Fruit fly (Drosophila melanogaster) whole organism, wandering third instar larva: ENCODE results near the gene CG4045.

Experiments used
- Abd-B ChIP-seq: fragments of >200 bp; optimal IDR thresholded peaks from 2 replicates; lab custom pipeline; 2017; ENCODE audit warnings: missing biosample characterization, missing genetic modification characterization
- CG32264 ChIP-seq: fragments of 200-800 bp; sonication (Bioruptor generic); optimal IDR thresholded peaks from 2 replicates; lab custom pipeline; 2016; ENCODE audit warnings: missing biosample characterization, missing genetic modification characterization
- CG9705 ChIP-seq: fragments of 200-800 bp; sonication (Bioruptor generic); optimal IDR thresholded peaks from 2 replicates; lab custom pipeline; 2018; ENCODE audit warnings: missing biosample characterization, mild to moderate bottlenecking, missing genetic modification characterization
- CrebA ChIP-seq: fragments of 200-800 bp; sonication (Bioruptor generic); optimal IDR thresholded peaks from 2 replicates; lab custom pipeline; 2016; ENCODE audit warnings: missing biosample characterization, mild to moderate bottlenecking, missing genetic modification characterization, borderline replicate concordance
- Dfd ChIP-seq: fragments of >200 bp; optimal IDR thresholded peaks from 2 replicates; lab custom pipeline; 2017; ENCODE audit warnings: missing biosample characterization, missing genetic modification characterization
- Dif ChIP-seq: fragments of 200-275, 200-300 bp; sonication (Bioruptor generic); optimal IDR thresholded peaks from 2 replicates; lab custom pipeline; 2018; ENCODE audit warnings: missing biosample characterization, missing genetic modification characterization; ENCODE audit not compliant: partially characterized antibody
- GATAd ChIP-seq: sonication (Bioruptor generic); optimal IDR thresholded peaks from 2 replicates; lab custom pipeline; 2016; ENCODE audit warnings: missing biosample characterization, missing genetic modification characterization
- HLH106 ChIP-seq: fragments of 200-800 bp; optimal IDR thresholded peaks from 3 replicates; lab custom pipeline; 2019; ENCODE audit warnings: missing biosample characterization, mild to moderate bottlenecking, missing genetic modification characterization, moderate library complexity
- Hnf4 ChIP-seq: fragments of 200-800 bp; sonication (Bioruptor generic); optimal IDR thresholded peaks from 2 replicates; lab custom pipeline; 2016; ENCODE audit warnings: missing biosample characterization, mild to moderate bottlenecking, missing genetic modification characterization
- Hr78 ChIP-seq: fragments of >200 bp; optimal IDR thresholded peaks from 2 replicates; lab custom pipeline; 2017; ENCODE audit warnings: missing biosample characterization, missing genetic modification characterization
- Hr83 ChIP-seq: fragments of 200-300 bp; sonication (Bioruptor generic); optimal IDR thresholded peaks from 2 replicates; lab custom pipeline; 2016; ENCODE audit warnings: missing biosample characterization, mild to moderate bottlenecking, missing genetic modification characterization, moderate library complexity; ENCODE audit not compliant: poor library complexity, severe bottlenecking
- Jra ChIP-seq: sonication (Bioruptor generic); optimal IDR thresholded peaks from 2 replicates; lab custom pipeline; 2016; ENCODE audit warnings: missing biosample characterization, missing genetic modification characterization
- Mio ChIP-seq: sonication (Bioruptor generic); optimal IDR thresholded peaks from 2 replicates; lab custom pipeline; 2016; ENCODE audit warnings: missing biosample characterization, missing genetic modification characterization
- Myc ChIP-seq: fragments of >200 bp; optimal IDR thresholded peaks from 2 replicates; lab custom pipeline; 2017
- N ChIP-seq: fragments of >200 bp; optimal IDR thresholded peaks from 2 replicates; lab custom pipeline; 2018; ENCODE audit warnings: missing biosample characterization, missing external identifiers, missing genetic modification characterization
- OdsH ChIP-seq: fragments of 200-800 bp; sonication (Bioruptor generic); optimal IDR thresholded peaks from 2 replicates; lab custom pipeline; 2016; ENCODE audit warnings: missing biosample characterization, mild to moderate bottlenecking, missing genetic modification characterization
- Rel ChIP-seq, 2 experiments: fragments of 200-800 bp; sonication (Bioruptor generic) in 1 of 2; optimal IDR thresholded peaks; 2 replicates in 1 of 2; 3 replicates in 1 of 2; lab custom pipeline; 2016 to 2019; ENCODE audit warnings: mild to moderate bottlenecking in 2 of 2, missing biosample characterization in 2 of 2, missing genetic modification characterization in 2 of 2, moderate library complexity in 1 of 2
- Sp1 ChIP-seq: fragments of 200-800 bp; sonication (Bioruptor generic); optimal IDR thresholded peaks from 3 replicates; lab custom pipeline; 2019; ENCODE audit warnings: missing biosample characterization, mild to moderate bottlenecking, missing genetic modification characterization, moderate library complexity
- Vsx2 ChIP-seq: fragments of 200-300, 225-300 bp; sonication (Bioruptor generic); optimal IDR thresholded peaks from 2 replicates; lab custom pipeline; 2018; ENCODE audit warnings: missing biosample characterization, missing genetic modification characterization; ENCODE audit not compliant: partially characterized antibody
- br ChIP-seq: fragments of 200-800 bp; sonication (Bioruptor generic); optimal IDR thresholded peaks from 2 replicates; lab custom pipeline; 2016; ENCODE audit warnings: missing biosample characterization, missing genetic modification characterization
- brk ChIP-seq: fragments of 200-800 bp; sonication (Bioruptor generic); optimal IDR thresholded peaks from 2 replicates; lab custom pipeline; 2016; ENCODE audit warnings: missing biosample characterization, mild to moderate bottlenecking, missing genetic modification characterization
- dl ChIP-seq, 2 experiments: fragments of 175-275, 200-275 bp in 1 of 2; fragments of 200-275 bp in 1 of 2; sonication (Bioruptor generic); optimal IDR thresholded peaks; lab custom pipeline; 2018; ENCODE audit warnings: mild to moderate bottlenecking in 2 of 2, missing biosample characterization in 2 of 2, missing genetic modification characterization in 2 of 2, moderate library complexity in 2 of 2; ENCODE audit not compliant: partially characterized antibody in 2 of 2, insufficient read depth in 1 of 2
- dmrt93B ChIP-seq: fragments of 200-800 bp; sonication (Bioruptor generic); optimal IDR thresholded peaks from 2 replicates; lab custom pipeline; 2018; ENCODE audit warnings: missing biosample characterization, mild to moderate bottlenecking, missing genetic modification characterization
- dsf ChIP-seq: sonication (Bioruptor generic); optimal IDR thresholded peaks from 2 replicates; lab custom pipeline; 2016; ENCODE audit warnings: missing biosample characterization, missing genetic modification characterization, borderline replicate concordance
- ey ChIP-seq: fragments of 200-800 bp; sonication (Bioruptor generic); optimal IDR thresholded peaks from 2 replicates; lab custom pipeline; 2016; ENCODE audit warnings: missing biosample characterization, missing genetic modification characterization
- foxo ChIP-seq, 2 experiments: fragments of 200-800 bp; sonication (Bioruptor generic); optimal IDR thresholded peaks; 2 replicates in 1 of 2; 3 replicates in 1 of 2; lab custom pipeline; 2016 to 2017; ENCODE audit warnings: missing biosample characterization in 2 of 2, missing genetic modification characterization in 2 of 2
- fru ChIP-seq: fragments of 200-800 bp; sonication (Bioruptor generic); optimal IDR thresholded peaks from 3 replicates; lab custom pipeline; 2016; ENCODE audit warnings: missing biosample characterization, mild to moderate bottlenecking, missing genetic modification characterization
- h ChIP-seq: fragments of 200-800 bp; sonication (Bioruptor generic); optimal IDR thresholded peaks from 3 replicates; lab custom pipeline; 2016; ENCODE audit warnings: missing biosample characterization, mild to moderate bottlenecking, missing genetic modification characterization
- jim ChIP-seq: fragments of 175-275, 200-325 bp; sonication (Bioruptor generic); optimal IDR thresholded peaks from 2 replicates; lab custom pipeline; 2016; ENCODE audit warnings: missing biosample characterization, mild to moderate bottlenecking, missing genetic modification characterization
- lola ChIP-seq: fragments of >200 bp; optimal IDR thresholded peaks from 2 replicates; lab custom pipeline; 2017; ENCODE audit warnings: missing biosample characterization, missing genetic modification characterization
- pan ChIP-seq: fragments of >200 bp; optimal IDR thresholded peaks from 2 replicates; lab custom pipeline; 2017
- psq ChIP-seq: fragments of 200-800 bp; sonication (Bioruptor generic); optimal IDR thresholded peaks from 3 replicates; lab custom pipeline; 2017; ENCODE audit warnings: missing biosample characterization, mild to moderate bottlenecking, missing genetic modification characterization, moderate library complexity
- rgr ChIP-seq: fragments of 200-800 bp; sonication (Bioruptor generic); optimal IDR thresholded peaks from 3 replicates; lab custom pipeline; 2016; ENCODE audit warnings: missing biosample characterization, mild to moderate bottlenecking, missing genetic modification characterization
- sage ChIP-seq: fragments of 200-800 bp; sonication (Bioruptor generic); optimal IDR thresholded peaks from 2 replicates; lab custom pipeline; 2016; ENCODE audit warnings: missing biosample characterization, mild to moderate bottlenecking, missing genetic modification characterization
- sv ChIP-seq: fragments of 200-800 bp; sonication (Bioruptor generic); optimal IDR thresholded peaks from 3 replicates; lab custom pipeline; 2016; ENCODE audit warnings: missing biosample characterization, missing genetic modification characterization
- tai ChIP-seq: sonication (Bioruptor generic); optimal IDR thresholded peaks from 2 replicates; lab custom pipeline; 2016; ENCODE audit warnings: missing biosample characterization, missing genetic modification characterization
- usp ChIP-seq: fragments of >200 bp; optimal IDR thresholded peaks from 2 replicates; lab custom pipeline; 2017; ENCODE audit warnings: missing biosample characterization, missing genetic modification characterization
- woc ChIP-seq: sonication (Bioruptor generic); optimal IDR thresholded peaks from 2 replicates; lab custom pipeline; 2016; ENCODE audit warnings: missing biosample characterization, mild to moderate bottlenecking, missing genetic modification characterization

CG4045 gene

dm6 chrX:2071878-2072817, 3.6 kb downstream of the CG4045 start, which contains the start of gene Rtca:
Rtca (plus strand) TSS chrX:2072413.
- TF ChIP-seq sv (GFP tag; lab: Kevin White, UChicago) (peak; percentile 8), CG9705 (GFP tag; lab: Kevin White, UChicago) (peak; percentile 70), h (GFP tag; lab: Kevin White, UChicago) (peak; percentile 91), Myc (lab: Kevin White, UChicago) (no peak), Hr78 (GFP tag; lab: Kevin White, UChicago) (no peak), tai (GFP tag; lab: Kevin White, UChicago) (no peak), CrebA (GFP tag; lab: Kevin White, UChicago) (no peak), dmrt93B (GFP tag; lab: Kevin White, UChicago) (peak; percentile 77), N (no peak), sage (no peak), Abd-B (GFP tag; lab: Kevin White, UChicago) (no peak), Jra (GFP tag; lab: Kevin White, UChicago) (no peak), Hr83 (no peak), woc (GFP tag; lab: Kevin White, UChicago) (peak; percentile 96), dsf (GFP tag; lab: Kevin White, UChicago) (no peak), GATAd (GFP tag; lab: Kevin White, UChicago) (no peak), Mio (GFP tag; lab: Kevin White, UChicago) (peak; percentile 20), Sp1 (GFP tag; lab: Kevin White, UChicago) (peak; percentile 84), foxo (GFP tag; optimal IDR thresholded peaks at IDR 0.05; lab: Kevin White, UChicago) (peak; percentile 5 to 92), jim (no peak), Vsx2 (GFP tag; lab: Kevin White, UChicago) (no peak), rgr (peak; percentile 90), OdsH (GFP tag; lab: Kevin White, UChicago) (peak; percentile 87), HLH106 (tag; lab: Kevin White, UChicago) (peak; percentile 83), br (peak; percentile 90), brk (no peak), Dif (GFP tag; lab: Kevin White, UChicago) (peak; percentile 79), lola (GFP tag; lab: Kevin White, UChicago) (no peak), Dfd (no peak), ey (GFP tag; lab: Kevin White, UChicago) (peak; percentile 93), Rel (GFP tag; optimal IDR thresholded peaks at IDR 0.05; lab: Kevin White, UChicago) (peak; percentile 38), Rel (tag; optimal IDR thresholded peaks at IDR 0.05; lab: Kevin White, UChicago) (peak; percentile 54), psq (GFP tag; lab: Kevin White, UChicago) (peak; percentile 81), fru (GFP tag; lab: Kevin White, UChicago) (peak; percentile 94), dl (GFP tag; optimal IDR thresholded peaks at IDR 0.05; lab: Kevin White, UChicago; ENCODE audit: insufficient read depth in 1 of 2, partially characterized antibody in 2 of 2) (peak; percentile 63 to 82), CG32264 (peak; percentile 58), Hnf4 (peak; percentile 83), pan (no peak), usp (GFP tag; lab: Kevin White, UChicago) (no peak)
- TF ChIP-seq, all 38 proteins: peak for 20

dm6 chrX:2070708-2071063, 5.0 kb downstream of the CG4045 start:
- TF ChIP-seq CG32264 = no peak
- no peak for TF ChIP-seq CG9705 (GFP tag; lab: Kevin White, UChicago)
- peak; percentile 50 for TF ChIP-seq dmrt93B (GFP tag; lab: Kevin White, UChicago)
- TF ChIP-seq tai (GFP tag; lab: Kevin White, UChicago) = no peak
- peak; percentile 36 for TF ChIP-seq woc (GFP tag; lab: Kevin White, UChicago)
- TF ChIP-seq pan = no peak
- no peak for TF ChIP-seq Hr83
- peak; percentile 54 for TF ChIP-seq psq (GFP tag; lab: Kevin White, UChicago)
- TF ChIP-seq Jra (GFP tag; lab: Kevin White, UChicago) = peak; percentile 43
- TF ChIP-seq ey (GFP tag; lab: Kevin White, UChicago) = peak; percentile 61
- TF ChIP-seq Vsx2 (GFP tag; lab: Kevin White, UChicago) = no peak
- TF ChIP-seq GATAd (GFP tag; lab: Kevin White, UChicago) = no peak
- TF ChIP-seq OdsH (GFP tag; lab: Kevin White, UChicago) = peak; percentile 54
- TF ChIP-seq lola (GFP tag; lab: Kevin White, UChicago) = no peak
- TF ChIP-seq Hr78 (GFP tag; lab: Kevin White, UChicago) = no peak
- peak; percentile 21 for TF ChIP-seq Sp1 (GFP tag; lab: Kevin White, UChicago)
- no peak for TF ChIP-seq CrebA (GFP tag; lab: Kevin White, UChicago)
- peak; percentile 78 for TF ChIP-seq fru (GFP tag; lab: Kevin White, UChicago)
- TF ChIP-seq N = no peak
- TF ChIP-seq Abd-B (GFP tag; lab: Kevin White, UChicago) = no peak
- TF ChIP-seq sv (GFP tag; lab: Kevin White, UChicago) = no peak
- no peak for TF ChIP-seq Dfd
- TF ChIP-seq usp (GFP tag; lab: Kevin White, UChicago) = no peak
- no peak for TF ChIP-seq Rel (GFP tag; optimal IDR thresholded peaks at IDR 0.05; lab: Kevin White, UChicago)
- peak; percentile 59 for TF ChIP-seq Rel (tag; optimal IDR thresholded peaks at IDR 0.05; lab: Kevin White, UChicago)
- TF ChIP-seq Myc (lab: Kevin White, UChicago) = no peak
- peak; percentile 73 for TF ChIP-seq HLH106 (tag; lab: Kevin White, UChicago)
- no peak for TF ChIP-seq dsf (GFP tag; lab: Kevin White, UChicago)
- no peak for TF ChIP-seq Mio (GFP tag; lab: Kevin White, UChicago)
- TF ChIP-seq dl (GFP tag; optimal IDR thresholded peaks at IDR 0.05; lab: Kevin White, UChicago; ENCODE audit: insufficient read depth in 1 of 2, partially characterized antibody in 2 of 2) = no peak
- no peak for TF ChIP-seq jim
- peak; percentile 39 for TF ChIP-seq rgr
- no peak for TF ChIP-seq brk
- TF ChIP-seq Hnf4 = no peak
- TF ChIP-seq h (GFP tag; lab: Kevin White, UChicago) = peak; percentile 78
- no peak for TF ChIP-seq Dif (GFP tag; lab: Kevin White, UChicago)
- no peak for TF ChIP-seq sage
- TF ChIP-seq foxo (GFP tag; optimal IDR thresholded peaks at IDR 0.05; lab: Kevin White, UChicago) = peak in 1 of 2 experiments; percentile 74
- peak; percentile 60 for TF ChIP-seq br
